Fruit fly (Drosophila melanogaster) whole organism, embryonic: Measurements from ENCODE around the gene CG14088.

Experiments used
- B-H1 ChIP-seq: fragments of 200-800 bp; sonication (Bioruptor generic); IDR thresholded peaks from 3 replicates; pipeline ENCODE4 v1.3.6; 2022; ENCODE audit warnings: missing biosample characterization, missing genetic modification characterization
- CG1233 ChIP-seq: fragments of 200-800 bp; sonication (Bioruptor generic); optimal IDR thresholded peaks from 4 replicates; lab custom pipeline; 2018; ENCODE audit warnings: missing biosample characterization, mild to moderate bottlenecking, missing genetic modification characterization
- MESR4 ChIP-seq: fragments of 200-800 bp; sonication (Bioruptor generic); optimal IDR thresholded peaks from 2 replicates; lab custom pipeline; 2018; ENCODE audit warnings: missing biosample characterization, mild to moderate bottlenecking, missing genetic modification characterization, moderate library complexity
- gt ChIP-seq: fragments of 200-800 bp; sonication (Bioruptor generic); IDR thresholded peaks from 2 replicates; pipeline ENCODE4 v1.3.6; 2022; ENCODE audit warnings: missing biosample characterization, missing genetic modification characterization
- mld ChIP-seq: fragments of 200-800 bp; sonication (Bioruptor generic); IDR thresholded peaks from 3 replicates; pipeline ENCODE4 v1.3.6; 2022; ENCODE audit warnings: missing biosample characterization, missing genetic modification characterization; ENCODE audit not compliant: partially characterized antibody
- oc ChIP-seq: fragments of 200-800 bp; sonication (Bioruptor generic); optimal IDR thresholded peaks from 2 replicates; lab custom pipeline; 2018; ENCODE audit warnings: missing biosample characterization, mild to moderate bottlenecking, missing genetic modification characterization, moderate library complexity
- pita ChIP-seq: fragments of 200-800 bp; sonication (Bioruptor generic); optimal IDR thresholded peaks from 2 replicates; lab custom pipeline; 2017; ENCODE audit warnings: missing biosample characterization, mild to moderate bottlenecking, missing genetic modification characterization
- psq ChIP-seq: fragments of 200-800 bp; sonication (Bioruptor generic); optimal IDR thresholded peaks from 2 replicates; lab custom pipeline; 2017; ENCODE audit warnings: missing biosample characterization, missing genetic modification characterization
- sob ChIP-seq: fragments of 200-800 bp; sonication (Bioruptor generic); IDR thresholded peaks from 2 replicates; pipeline ENCODE4 v1.3.6; 2022; ENCODE audit warnings: missing biosample characterization, missing genetic modification characterization

- TF ChIP-seq oc (no peak), MESR4 (GFP tag; lab: Kevin White, UChicago) (no peak), gt (GFP tag; lab: Robert Waterston, UW) (no peak), pita (no peak), psq (no peak), CG1233 (no peak), B-H1 (GFP tag; lab: Robert Waterston, UW) (no peak), mld (GFP tag; lab: Robert Waterston, UW) (no peak), sob (GFP tag; lab: Robert Waterston, UW) (no peak)
Measured at dm6 chr3L:19258199-19258598, 12.2 kb downstream of the CG14088 start.
